Worm (Caenorhabditis elegans) whole organism, midembryonic: Measurements from ENCODE around the gene C55C3.73.

Source experiments
- T22C8.4 ChIP-seq: fragments of 200-800 bp; sonication (Bioruptor generic); IDR thresholded peaks from 2 replicates; pipeline ENCODE4 v1.3.6; 2022; ENCODE audit warnings: missing genetic modification characterization, missing compliant biosample characterization
- cog-1 ChIP-seq: sonication (generic microtip); optimal IDR thresholded peaks from 2 replicates; lab custom pipeline; 2016; ENCODE audit warnings: missing genetic modification characterization, missing compliant biosample characterization
- klf-2 ChIP-seq: fragments of 200-800 bp; sonication (Bioruptor generic); conservative IDR thresholded peaks from 2 replicates; pipeline ENCODE4 v1.3.6; 2022; ENCODE audit warnings: missing genetic modification reagents, missing genetic modification characterization, missing compliant biosample characterization
- ref-1 ChIP-seq: fragments of 200-800 bp; sonication (Bioruptor generic); conservative IDR thresholded peaks from 2 replicates; pipeline ENCODE4 v1.3.6; 2022; ENCODE audit warnings: missing genetic modification reagents, missing genetic modification characterization, missing compliant biosample characterization
- ztf-23 ChIP-seq: fragments of 200-800 bp; sonication (Bioruptor generic); IDR thresholded peaks from 2 replicates; pipeline ENCODE4 v1.3.6; 2022; ENCODE audit warnings: missing genetic modification reagents, missing genetic modification characterization, missing compliant biosample characterization
- ztf-29 ChIP-seq: fragments of 200-800 bp; sonication (Bioruptor generic); IDR thresholded peaks from 2 replicates; pipeline ENCODE4 v1.3.6; 2022; ENCODE audit warnings: missing genetic modification reagents, missing genetic modification characterization, missing compliant biosample characterization

ce11 chrIV:5725300-5725699 is 22.0 kb upstream of the C55C3.73 start, which contains the start of gene H35B03.1:
- TF ChIP-seq T22C8.4, result no peak
- no peak for TF ChIP-seq ztf-23 (GFP tag; lab: Robert Waterston, UW)
- no peak for TF ChIP-seq klf-2 (GFP tag; lab: Robert Waterston, UW)
- no peak for TF ChIP-seq ref-1
- no peak for TF ChIP-seq cog-1
- TF ChIP-seq ztf-29 (GFP tag; lab: Robert Waterston, UW), result no peak
